Worm (Caenorhabditis elegans) whole organism, mixed stage, embryonic: ENCODE measurements around the gene F59A6.11.

ENCODE experiments used
- M03D4.4 ChIP-seq: sonication (generic microtip); optimal IDR thresholded peaks from 2 replicates; lab custom pipeline; 2017; ENCODE audit warnings: mild to moderate bottlenecking, missing genetic modification characterization, missing compliant biosample characterization
- bed-3 ChIP-seq: fragments of 200-800 bp; sonication (Bioruptor generic); optimal IDR thresholded peaks from 3 replicates; lab custom pipeline; 2018; ENCODE audit warnings: mild to moderate bottlenecking, missing genetic modification characterization, moderate library complexity, missing compliant biosample characterization
- blmp-1 ChIP-seq: fragments of 150-350 bp; optimal IDR thresholded peaks from 2 replicates; lab custom pipeline; 2014; ENCODE audit warnings: missing biosample characterization, missing genetic modification characterization
- ceh-39 ChIP-seq: fragments of 150-350 bp; optimal IDR thresholded peaks from 2 replicates; lab custom pipeline; 2014; ENCODE audit warnings: missing biosample characterization, missing genetic modification characterization
- ceh-43 ChIP-seq: fragments of 200-800 bp; sonication (Bioruptor generic); optimal IDR thresholded peaks from 2 replicates; lab custom pipeline; 2018; ENCODE audit warnings: mild to moderate bottlenecking, missing genetic modification characterization, moderate library complexity, missing compliant biosample characterization
- ceh-83 ChIP-seq: fragments of 200-800 bp; sonication (Bioruptor generic); optimal IDR thresholded peaks from 2 replicates; lab custom pipeline; 2018; ENCODE audit warnings: mild to moderate bottlenecking, missing genetic modification characterization, missing compliant biosample characterization
- ces-1 ChIP-seq: fragments of 150-350 bp; optimal IDR thresholded peaks from 2 replicates; lab custom pipeline; 2014; ENCODE audit warnings: missing biosample characterization, missing genetic modification reagents, missing genetic modification characterization
- cnd-1 ChIP-seq: fragments of 200-800 bp; sonication (Bioruptor generic); optimal IDR thresholded peaks from 2 replicates; lab custom pipeline; 2018; ENCODE audit warnings: mild to moderate bottlenecking, missing genetic modification characterization, missing compliant biosample characterization
- drap-1 ChIP-seq: fragments of 200-800 bp; sonication (Bioruptor generic); optimal IDR thresholded peaks from 3 replicates; lab custom pipeline; 2018; ENCODE audit warnings: mild to moderate bottlenecking, missing genetic modification characterization, missing compliant biosample characterization
- elt-1 ChIP-seq: sonication (generic microtip); optimal IDR thresholded peaks from 2 replicates; lab custom pipeline; 2017; ENCODE audit warnings: missing genetic modification characterization, mild to moderate bottlenecking, missing compliant biosample characterization, antibody characterized with exemption, moderate library complexity, borderline replicate concordance; ENCODE audit not compliant: insufficient read depth
- elt-3 ChIP-seq: fragments of 150-350 bp; optimal IDR thresholded peaks from 2 replicates; lab custom pipeline; 2014; ENCODE audit warnings: missing biosample characterization, missing genetic modification characterization
- ham-2 ChIP-seq: fragments of 200-800 bp; sonication (Bioruptor generic); optimal IDR thresholded peaks from 2 replicates; lab custom pipeline; 2018; ENCODE audit warnings: mild to moderate bottlenecking, missing genetic modification characterization, missing compliant biosample characterization
- hlh-1 ChIP-seq: fragments of 150-350 bp; optimal IDR thresholded peaks from 2 replicates; lab custom pipeline; 2014; ENCODE audit warnings: missing biosample characterization, missing genetic modification reagents, missing genetic modification characterization
- lin-13 ChIP-seq: fragments of 150-350 bp; optimal IDR thresholded peaks from 2 replicates; lab custom pipeline; 2014; ENCODE audit warnings: missing biosample characterization, missing genetic modification characterization
- lin-32 ChIP-seq: fragments of 200-800 bp; sonication (Bioruptor generic); optimal IDR thresholded peaks from 2 replicates; lab custom pipeline; 2018; ENCODE audit warnings: mild to moderate bottlenecking, missing genetic modification characterization, missing compliant biosample characterization
- lsy-2 ChIP-seq: fragments of 150-350 bp; optimal IDR thresholded peaks from 2 replicates; lab custom pipeline; 2014; ENCODE audit warnings: missing biosample characterization, missing genetic modification characterization
- mab-5 ChIP-seq: fragments of 150-350 bp; optimal IDR thresholded peaks from 2 replicates; lab custom pipeline; 2014; ENCODE audit warnings: missing biosample characterization, missing genetic modification characterization
- mep-1 ChIP-seq: fragments of 150-350 bp; optimal IDR thresholded peaks from 2 replicates; lab custom pipeline; 2017; ENCODE audit warnings: missing biosample characterization, missing genetic modification reagents, missing genetic modification characterization, inconsistent platforms
- nhr-12 ChIP-seq: fragments of 150-350 bp; optimal IDR thresholded peaks from 2 replicates; lab custom pipeline; 2014; ENCODE audit warnings: missing biosample characterization, missing genetic modification characterization
- nhr-2 ChIP-seq: fragments of 150-350 bp; optimal IDR thresholded peaks from 2 replicates; lab custom pipeline; 2014; ENCODE audit warnings: missing biosample characterization, missing genetic modification characterization
- nhr-237 ChIP-seq: fragments of 150-350 bp; optimal IDR thresholded peaks from 2 replicates; lab custom pipeline; 2014; ENCODE audit warnings: missing biosample characterization, missing genetic modification characterization
- nhr-28 ChIP-seq: fragments of 150-350 bp; optimal IDR thresholded peaks from 2 replicates; lab custom pipeline; 2014; ENCODE audit warnings: missing biosample characterization, missing genetic modification characterization
- nhr-76 ChIP-seq: sonication (generic microtip); optimal IDR thresholded peaks from 2 replicates; lab custom pipeline; 2017; ENCODE audit warnings: missing biosample characterization, missing genetic modification characterization
- pha-4 ChIP-seq: fragments of 150-350 bp; optimal IDR thresholded peaks from 2 replicates; lab custom pipeline; 2018; ENCODE audit warnings: missing biosample characterization, missing genetic modification reagents, missing genetic modification characterization
- sem-2 ChIP-seq: fragments of 200-800 bp; sonication (Bioruptor generic); optimal IDR thresholded peaks from 2 replicates; lab custom pipeline; 2018; ENCODE audit warnings: mild to moderate bottlenecking, missing genetic modification characterization, missing compliant biosample characterization
- snpc-4 ChIP-seq: fragments of 150-350 bp; optimal IDR thresholded peaks from 2 replicates; lab custom pipeline; 2014; ENCODE audit warnings: missing biosample characterization, missing genetic modification characterization
- sptf-1 ChIP-seq: sonication (generic microtip); optimal IDR thresholded peaks from 2 replicates; lab custom pipeline; 2017; ENCODE audit warnings: mild to moderate bottlenecking, missing genetic modification characterization, moderate library complexity, missing compliant biosample characterization
- tbx-8 ChIP-seq: fragments of 200-800 bp; sonication (Bioruptor generic); optimal IDR thresholded peaks from 2 replicates; lab custom pipeline; 2018; ENCODE audit warnings: mild to moderate bottlenecking, missing genetic modification characterization, moderate library complexity, missing compliant biosample characterization
- unc-120 ChIP-seq: sonication (generic microtip); optimal IDR thresholded peaks from 2 replicates; lab custom pipeline; 2017; ENCODE audit warnings: missing genetic modification characterization, missing compliant biosample characterization; ENCODE audit not compliant: poor library complexity, severe bottlenecking
- unc-39 ChIP-seq: fragments of 150-350 bp; optimal IDR thresholded peaks from 2 replicates; lab custom pipeline; 2014; ENCODE audit warnings: missing biosample characterization, missing genetic modification characterization
- unc-62 ChIP-seq: fragments of 150-350 bp; optimal IDR thresholded peaks from 2 replicates; lab custom pipeline; 2014; ENCODE audit warnings: missing biosample characterization, missing genetic modification reagents, missing genetic modification characterization
- zip-8 ChIP-seq: fragments of 150-350 bp; optimal IDR thresholded peaks from 2 replicates; lab custom pipeline; 2014; ENCODE audit warnings: missing biosample characterization, missing genetic modification characterization
- ztf-11 ChIP-seq: fragments of 150-350 bp; optimal IDR thresholded peaks from 2 replicates; lab custom pipeline; 2014; ENCODE audit warnings: missing biosample characterization, missing genetic modification characterization

The F59A6.11 gene

ce11 chrII:4992977-4993376 lies 5.6 kb downstream of the F59A6.11 start, which contains the start of gene pigb-1:
Gene pigb-1, minus strand, starts transcription at chrII:4993077.
- TF ChIP-seq bed-3 (GFP tag; lab: Kevin White, UChicago), result no peak
- no peak for TF ChIP-seq nhr-2 (tag; lab: Kevin White, UChicago)
- no peak for TF ChIP-seq ces-1 (GFP tag; lab: Kevin White, UChicago)
- no peak for TF ChIP-seq elt-1 (tag; lab: Kevin White, UChicago)
- TF ChIP-seq tbx-8 (GFP tag; lab: Kevin White, UChicago), result no peak
- TF ChIP-seq lin-13 (tag; lab: Kevin White, UChicago), result no peak
- TF ChIP-seq sptf-1 (tag; lab: Kevin White, UChicago), result no peak
- no peak for TF ChIP-seq unc-120 (tag; lab: Kevin White, UChicago)
- no peak for TF ChIP-seq zip-8 (tag; lab: Kevin White, UChicago)
- no peak for TF ChIP-seq ztf-11
- no peak for TF ChIP-seq ceh-43
- TF ChIP-seq nhr-76 (tag; lab: Kevin White, UChicago), result no peak
- TF ChIP-seq nhr-237 (tag; lab: Kevin White, UChicago), result no peak
- TF ChIP-seq cnd-1 (tag; lab: Kevin White, UChicago), result no peak
- no peak for TF ChIP-seq nhr-28 (tag; lab: Kevin White, UChicago)
- TF ChIP-seq unc-39 (tag; lab: Kevin White, UChicago), result no peak
- TF ChIP-seq mab-5 (tag; lab: Kevin White, UChicago), result no peak
- no peak for TF ChIP-seq nhr-12
- no peak for TF ChIP-seq snpc-4 (tag; lab: Kevin White, UChicago)
- no peak for TF ChIP-seq sem-2 (GFP tag; lab: Kevin White, UChicago)

ce11 chrII:4989802-4990201 lies 8.8 kb downstream of the F59A6.11 start, which contains the start of gene T27F7.12:
Gene T27F7.12, plus strand, starts transcription at chrII:4990102.
- TF ChIP-seq lin-32 (GFP tag; lab: Kevin White, UChicago) (no peak), ham-2 (GFP tag; lab: Kevin White, UChicago) (no peak), sem-2 (GFP tag; lab: Kevin White, UChicago) (no peak), M03D4.4 (tag; lab: Kevin White, UChicago) (no peak), blmp-1 (no peak), nhr-237 (tag; lab: Kevin White, UChicago) (no peak), drap-1 (GFP tag; lab: Kevin White, UChicago) (no peak)

ce11 chrII:4987257-4987656 lies 11.3 kb downstream of the F59A6.11 start:
- peak; percentile 92 for TF ChIP-seq lin-32 (GFP tag; lab: Kevin White, UChicago)
- TF ChIP-seq nhr-237 (tag; lab: Kevin White, UChicago), result no peak
- TF ChIP-seq zip-8 (tag; lab: Kevin White, UChicago), result peak; percentile 10
- TF ChIP-seq, all 35 proteins: peak for 2

ce11 chrII:4986664-4987063 lies 11.9 kb downstream of the F59A6.11 start:
- TF ChIP-seq nhr-76 (tag; lab: Kevin White, UChicago), result no peak
- TF ChIP-seq elt-3 (tag; lab: Kevin White, UChicago), result no peak
- TF ChIP-seq nhr-237 (tag; lab: Kevin White, UChicago), result no peak
- TF ChIP-seq nhr-12, result no peak
- TF ChIP-seq cnd-1 (tag; lab: Kevin White, UChicago), result no peak
- TF ChIP-seq lsy-2, result no peak
- TF ChIP-seq ceh-39 (tag; lab: Kevin White, UChicago), result no peak
- no peak for TF ChIP-seq unc-62 (GFP tag; lab: Kevin White, UChicago)
- no peak for TF ChIP-seq unc-39 (tag; lab: Kevin White, UChicago)
- peak; percentile 40 for TF ChIP-seq ztf-11
- TF ChIP-seq zip-8 (tag; lab: Kevin White, UChicago), result peak; percentile 90
- TF ChIP-seq pha-4 (tag; lab: Kevin White, UChicago), result no peak
- no peak for TF ChIP-seq mep-1
- peak; percentile 39 for TF ChIP-seq sptf-1 (tag; lab: Kevin White, UChicago)
- TF ChIP-seq mab-5 (tag; lab: Kevin White, UChicago), result no peak
- no peak for TF ChIP-seq lin-32 (GFP tag; lab: Kevin White, UChicago)
- TF ChIP-seq ceh-43, result no peak
- no peak for TF ChIP-seq lin-13 (tag; lab: Kevin White, UChicago)
- TF ChIP-seq snpc-4 (tag; lab: Kevin White, UChicago), result no peak
- TF ChIP-seq bed-3 (GFP tag; lab: Kevin White, UChicago), result no peak
- no peak for TF ChIP-seq ceh-83 (GFP tag; lab: Kevin White, UChicago)
- peak; percentile 79 for TF ChIP-seq nhr-2 (tag; lab: Kevin White, UChicago)
- no peak for TF ChIP-seq hlh-1
- no peak for TF ChIP-seq blmp-1
